Fruit fly (Drosophila melanogaster) whole organism, wandering third instar larva: Measurements from ENCODE around the gene CG11601.
A peak's percentile ranks its signal among the peaks of the same experiment; 100 is the strongest.

Experiments
- Abd-B ChIP-seq: fragments of >200 bp; optimal IDR thresholded peaks from 2 replicates; lab custom pipeline; 2017; ENCODE audit warnings: missing biosample characterization, missing genetic modification characterization
- Hr78 ChIP-seq: fragments of >200 bp; optimal IDR thresholded peaks from 2 replicates; lab custom pipeline; 2017; ENCODE audit warnings: missing biosample characterization, missing genetic modification characterization
- OdsH ChIP-seq: fragments of 200-800 bp; sonication (Bioruptor generic); optimal IDR thresholded peaks from 2 replicates; lab custom pipeline; 2016; ENCODE audit warnings: missing biosample characterization, mild to moderate bottlenecking, missing genetic modification characterization
- Rel ChIP-seq, 2 experiments: fragments of 200-800 bp; sonication (Bioruptor generic) in 1 of 2; optimal IDR thresholded peaks; 2 replicates in 1 of 2; 3 replicates in 1 of 2; lab custom pipeline; 2016 to 2019; ENCODE audit warnings: mild to moderate bottlenecking in 2 of 2, missing biosample characterization in 2 of 2, missing genetic modification characterization in 2 of 2, moderate library complexity in 1 of 2
- Vsx2 ChIP-seq: fragments of 200-300, 225-300 bp; sonication (Bioruptor generic); optimal IDR thresholded peaks from 2 replicates; lab custom pipeline; 2018; ENCODE audit warnings: missing biosample characterization, missing genetic modification characterization; ENCODE audit not compliant: partially characterized antibody
- br ChIP-seq: fragments of 200-800 bp; sonication (Bioruptor generic); optimal IDR thresholded peaks from 2 replicates; lab custom pipeline; 2016; ENCODE audit warnings: missing biosample characterization, missing genetic modification characterization
- h ChIP-seq: fragments of 200-800 bp; sonication (Bioruptor generic); optimal IDR thresholded peaks from 3 replicates; lab custom pipeline; 2016; ENCODE audit warnings: missing biosample characterization, mild to moderate bottlenecking, missing genetic modification characterization
- jim ChIP-seq: fragments of 175-275, 200-325 bp; sonication (Bioruptor generic); optimal IDR thresholded peaks from 2 replicates; lab custom pipeline; 2016; ENCODE audit warnings: missing biosample characterization, mild to moderate bottlenecking, missing genetic modification characterization
- lola ChIP-seq: fragments of >200 bp; optimal IDR thresholded peaks from 2 replicates; lab custom pipeline; 2017; ENCODE audit warnings: missing biosample characterization, missing genetic modification characterization
- pan ChIP-seq: fragments of >200 bp; optimal IDR thresholded peaks from 2 replicates; lab custom pipeline; 2017
- rgr ChIP-seq: fragments of 200-800 bp; sonication (Bioruptor generic); optimal IDR thresholded peaks from 3 replicates; lab custom pipeline; 2016; ENCODE audit warnings: missing biosample characterization, mild to moderate bottlenecking, missing genetic modification characterization
- sage ChIP-seq: fragments of 200-800 bp; sonication (Bioruptor generic); optimal IDR thresholded peaks from 2 replicates; lab custom pipeline; 2016; ENCODE audit warnings: missing biosample characterization, mild to moderate bottlenecking, missing genetic modification characterization
- usp ChIP-seq: fragments of >200 bp; optimal IDR thresholded peaks from 2 replicates; lab custom pipeline; 2017; ENCODE audit warnings: missing biosample characterization, missing genetic modification characterization

DNA sequence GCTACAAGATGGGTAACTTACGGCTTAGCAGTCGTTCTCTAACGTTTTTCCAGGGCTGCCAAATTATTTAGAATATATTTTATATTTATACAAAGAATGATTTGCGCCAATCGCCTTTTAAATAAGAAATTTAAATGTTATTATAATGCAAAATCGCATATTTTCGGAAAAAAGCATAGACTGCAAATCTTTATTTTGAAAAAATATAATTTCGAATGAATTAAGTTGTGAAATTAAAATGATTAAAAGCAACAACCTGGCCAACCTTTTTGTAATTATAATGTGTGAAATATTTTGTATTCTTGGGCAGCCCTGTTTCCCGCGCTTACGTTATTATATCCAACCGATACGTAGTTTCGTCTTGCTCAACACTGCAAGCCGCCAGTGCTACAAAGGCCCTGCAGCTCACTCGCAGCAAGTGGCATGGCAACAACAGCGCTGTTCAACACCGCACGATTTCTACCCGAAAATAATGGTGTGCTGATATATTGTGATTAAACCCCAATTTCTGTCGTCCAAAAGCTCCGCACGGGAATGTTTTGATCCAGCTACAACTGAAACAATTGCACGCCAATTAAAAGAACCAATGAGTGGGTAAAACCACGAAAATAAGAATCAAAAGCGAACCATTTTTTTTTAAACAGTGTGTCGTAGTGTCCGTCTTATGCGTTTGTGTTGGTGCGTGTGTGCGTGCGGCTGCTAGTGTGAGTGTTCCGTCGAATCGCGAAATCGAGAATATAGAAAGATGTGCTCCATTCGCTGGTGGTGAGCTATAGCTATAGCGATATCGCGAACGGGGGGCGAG, 14.6 kb upstream of the CG11601 start, which contains the start of gene Pi3K21B:
- TF ChIP-seq Hr78 (GFP tag; lab: Kevin White, UChicago) = no peak
- TF ChIP-seq rgr (GFP tag; lab: Kevin White, UChicago) = peak; percentile 95
- no peak for TF ChIP-seq lola (GFP tag; lab: Kevin White, UChicago)
- no peak for TF ChIP-seq usp (GFP tag; lab: Kevin White, UChicago)
- TF ChIP-seq Abd-B (GFP tag; lab: Kevin White, UChicago) = no peak
- TF ChIP-seq br = peak; percentile 94
- TF ChIP-seq jim (GFP tag; lab: Kevin White, UChicago) = peak; percentile 92
- TF ChIP-seq Rel (GFP tag; optimal IDR thresholded peaks at IDR 0.05; lab: Kevin White, UChicago) = no peak
- peak; percentile 25 for TF ChIP-seq Rel (tag; optimal IDR thresholded peaks at IDR 0.05; lab: Kevin White, UChicago)
- no peak for TF ChIP-seq pan (lab: Kevin White, UChicago)
- TF ChIP-seq Vsx2 (GFP tag; lab: Kevin White, UChicago) = no peak
- TF ChIP-seq sage (GFP tag; lab: Kevin White, UChicago) = peak; percentile 71
- peak; percentile 90 for TF ChIP-seq h (GFP tag; lab: Kevin White, UChicago)
- peak; percentile 89 for TF ChIP-seq OdsH (GFP tag; lab: Kevin White, UChicago)
